Worm (Caenorhabditis elegans): Measurements from ENCODE around the gene sto-1.

sto-1 gene

ce11 chrX:7562625-7563024 is at the start of gene sto-1:
Gene sto-1 (plus strand): TSS chrX:7562824.
- TF ChIP-seq lin-32 (GFP tag; optimal IDR thresholded peaks at IDR 0.05) (no peak), M03D4.4 (tag; optimal IDR thresholded peaks at IDR 0.05) (no peak), unc-62 (GFP tag; optimal IDR thresholded peaks at IDR 0.05) (no peak), blmp-1 (tag; optimal IDR thresholded peaks at IDR 0.05) (no peak), hlh-1 (tag; optimal IDR thresholded peaks at IDR 0.05) (no peak), mab-5 (tag; optimal IDR thresholded peaks at IDR 0.05) (no peak), ceh-83 (GFP tag; optimal IDR thresholded peaks at IDR 0.05) (peak; percentile 12), lin-13 (tag; optimal IDR thresholded peaks at IDR 0.05) (no peak), drap-1 (GFP tag; optimal IDR thresholded peaks at IDR 0.05) (no peak), nhr-76 (tag; optimal IDR thresholded peaks at IDR 0.05) (no peak), elt-3 (tag; optimal IDR thresholded peaks at IDR 0.05) (no peak), ham-2 (GFP tag; optimal IDR thresholded peaks at IDR 0.05) (no peak), tbx-8 (GFP tag; optimal IDR thresholded peaks at IDR 0.05) (no peak), unc-120 (tag; optimal IDR thresholded peaks at IDR 0.05; ENCODE audit: poor library complexity, severe bottlenecking) (no peak), snpc-4 (tag; optimal IDR thresholded peaks at IDR 0.05) (no peak), lsy-2 (tag; optimal IDR thresholded peaks at IDR 0.05) (no peak), nhr-2 (tag; optimal IDR thresholded peaks at IDR 0.05) (peak; percentile 73), sem-2 (GFP tag; optimal IDR thresholded peaks at IDR 0.05) (no peak), nhr-237 (tag; optimal IDR thresholded peaks at IDR 0.05) (no peak), elt-1 (tag; optimal IDR thresholded peaks at IDR 0.05; ENCODE audit: borderline replicate concordance, insufficient read depth) (no peak), mls-2 (tag; optimal IDR thresholded peaks at IDR 0.05) (no peak), flh-1 (GFP tag; optimal IDR thresholded peaks at IDR 0.05) (peak; percentile 14), ceh-39 (tag; optimal IDR thresholded peaks at IDR 0.05) (no peak), nhr-28 (tag; optimal IDR thresholded peaks at IDR 0.05) (no peak), ztf-11 (tag; optimal IDR thresholded peaks at IDR 0.05) (no peak), bed-3 (GFP tag; optimal IDR thresholded peaks at IDR 0.05) (no peak), zip-8 (tag; optimal IDR thresholded peaks at IDR 0.05) (no peak), cnd-1 (tag; optimal IDR thresholded peaks at IDR 0.05) (peak; percentile 30)

ce11 chrX:7519569-7519968 is 43.1 kb upstream of the sto-1 start, which contains the start of gene chts-1:
Gene chts-1 (minus strand): TSS chrX:7519669.
- TF ChIP-seq mls-2 (tag; optimal IDR thresholded peaks at IDR 0.05) (no peak), nhr-2 (tag; optimal IDR thresholded peaks at IDR 0.05) (no peak), nhr-76 (tag; optimal IDR thresholded peaks at IDR 0.05) (no peak), lsy-2 (tag; optimal IDR thresholded peaks at IDR 0.05) (no peak), sem-2 (GFP tag; optimal IDR thresholded peaks at IDR 0.05) (no peak), unc-39 (tag; optimal IDR thresholded peaks at IDR 0.05) (no peak), ces-1 (GFP tag; optimal IDR thresholded peaks at IDR 0.05) (no peak), lin-13 (tag; optimal IDR thresholded peaks at IDR 0.05) (no peak), nhr-237 (tag; optimal IDR thresholded peaks at IDR 0.05) (no peak), cnd-1 (tag; optimal IDR thresholded peaks at IDR 0.05) (no peak), snpc-4 (tag; optimal IDR thresholded peaks at IDR 0.05) (no peak), ceh-83 (GFP tag; optimal IDR thresholded peaks at IDR 0.05) (no peak), blmp-1 (tag; optimal IDR thresholded peaks at IDR 0.05) (no peak), flh-1 (GFP tag; optimal IDR thresholded peaks at IDR 0.05) (no peak), sptf-1 (tag; optimal IDR thresholded peaks at IDR 0.05) (no peak), elt-3 (tag; optimal IDR thresholded peaks at IDR 0.05) (no peak), hlh-1 (tag; optimal IDR thresholded peaks at IDR 0.05) (no peak), M03D4.4 (tag; optimal IDR thresholded peaks at IDR 0.05) (no peak), drap-1 (GFP tag; optimal IDR thresholded peaks at IDR 0.05) (no peak), nhr-28 (tag; optimal IDR thresholded peaks at IDR 0.05) (no peak)

- TF ChIP-seq unc-39 (tag; optimal IDR thresholded peaks at IDR 0.05) = no peak
- peak; percentile 88 for TF ChIP-seq hlh-1 (tag; optimal IDR thresholded peaks at IDR 0.05)
- no peak for TF ChIP-seq zip-8 (tag; optimal IDR thresholded peaks at IDR 0.05)
Measured at ce11 chrX:7522595-7522994, 40.0 kb upstream of the sto-1 start.

DNA sequence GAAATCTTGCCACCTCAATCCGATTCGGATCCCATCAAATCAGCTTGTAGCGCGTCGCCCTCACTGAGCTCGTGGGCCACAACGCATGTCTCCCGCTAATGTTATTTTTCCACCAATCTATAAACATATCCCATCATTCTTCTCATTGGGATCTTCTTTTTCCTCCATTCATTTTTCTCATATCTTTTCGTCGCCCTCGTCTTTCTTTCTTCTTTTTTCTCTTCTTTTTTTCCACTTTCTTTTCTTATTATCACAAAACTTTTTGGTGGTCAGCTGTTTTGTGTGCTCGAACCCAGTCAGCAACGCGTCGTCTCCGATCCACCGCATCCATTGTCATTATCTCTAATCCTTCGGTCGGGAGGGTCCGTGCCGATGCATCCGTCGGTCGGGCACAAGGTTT is 38.8 kb upstream of the sto-1 start:
- TF ChIP-seq unc-39 (tag; optimal IDR thresholded peaks at IDR 0.05) = no peak
- TF ChIP-seq zip-8 (tag; optimal IDR thresholded peaks at IDR 0.05) = no peak
- peak; percentile 9 for TF ChIP-seq ces-1 (GFP tag; optimal IDR thresholded peaks at IDR 0.05)
- peak; percentile 18 for TF ChIP-seq unc-62 (GFP tag; optimal IDR thresholded peaks at IDR 0.05)
- peak; percentile 90 for TF ChIP-seq hlh-1 (tag; optimal IDR thresholded peaks at IDR 0.05)
- TF ChIP-seq nhr-28 (tag; optimal IDR thresholded peaks at IDR 0.05) = no peak
- peak; percentile 29 for TF ChIP-seq unc-120 (tag; optimal IDR thresholded peaks at IDR 0.05; ENCODE audit: poor library complexity, severe bottlenecking)
- peak; percentile 34 for TF ChIP-seq M03D4.4 (tag; optimal IDR thresholded peaks at IDR 0.05)

DNA sequence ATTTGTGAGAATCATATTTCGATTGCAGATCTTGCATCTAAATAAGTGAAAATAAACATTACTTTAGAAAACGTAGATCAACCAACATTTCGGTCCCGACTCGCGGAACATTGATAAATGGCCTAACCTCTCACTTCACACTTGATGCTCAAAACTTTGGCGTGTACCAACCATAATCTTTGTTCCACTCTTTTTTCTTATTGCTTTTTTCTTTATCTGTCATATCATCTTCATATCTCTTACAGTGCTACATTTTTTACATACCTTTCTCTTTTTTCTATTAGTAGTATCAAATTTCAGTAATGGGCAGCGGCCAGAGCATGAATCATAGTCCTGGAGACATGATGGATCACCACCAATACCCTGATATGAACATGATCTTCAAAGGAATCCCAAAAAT is 37.4 kb upstream of the sto-1 start, which contains the start of gene F46C8.3:
F46C8.3 (plus strand) TSS at position 301 of the 400 bp plus-strand sequence.
- TF ChIP-seq nhr-2 (tag; optimal IDR thresholded peaks at IDR 0.05) (no peak), mab-5 (tag; optimal IDR thresholded peaks at IDR 0.05) (no peak), M03D4.4 (tag; optimal IDR thresholded peaks at IDR 0.05) (no peak), unc-62 (GFP tag; optimal IDR thresholded peaks at IDR 0.05) (no peak), flh-1 (GFP tag; optimal IDR thresholded peaks at IDR 0.05) (no peak), cnd-1 (tag; optimal IDR thresholded peaks at IDR 0.05) (no peak), zip-8 (tag; optimal IDR thresholded peaks at IDR 0.05) (no peak), nhr-12 (tag; optimal IDR thresholded peaks at IDR 0.05) (no peak), lin-13 (tag; optimal IDR thresholded peaks at IDR 0.05) (no peak), nhr-28 (tag; optimal IDR thresholded peaks at IDR 0.05) (no peak), drap-1 (GFP tag; optimal IDR thresholded peaks at IDR 0.05) (no peak), snpc-4 (tag; optimal IDR thresholded peaks at IDR 0.05) (no peak), sem-2 (GFP tag; optimal IDR thresholded peaks at IDR 0.05) (no peak)
